Fruit fly (Drosophila melanogaster) whole organism, embryonic: ENCODE measurements around the gene mei-218.
A peak's percentile ranks its signal among the peaks of the same experiment; 100 is the strongest.

Source experiments
- ATbp ChIP-seq: fragments of 200-800 bp; sonication (Bioruptor generic); optimal IDR thresholded peaks from 2 replicates; lab custom pipeline; 2017; ENCODE audit warnings: missing biosample characterization, mild to moderate bottlenecking, missing genetic modification characterization, missing genetic modification reagents
- Ada2b ChIP-seq: fragments of 200-800 bp; sonication (Bioruptor generic); IDR thresholded peaks from 2 replicates; pipeline ENCODE4 v1.3.6; 2022; ENCODE audit warnings: missing biosample characterization, missing genetic modification characterization
- Aef1 ChIP-seq: fragments of 200-800 bp; sonication (Bioruptor generic); IDR thresholded peaks from 3 replicates; pipeline ENCODE4 v1.3.6; 2022; ENCODE audit warnings: missing biosample characterization, missing genetic modification characterization
- CG10959 ChIP-seq: fragments of 200-800 bp; sonication (Bioruptor generic); IDR thresholded peaks from 2 replicates; pipeline ENCODE4 v1.3.6; 2022; ENCODE audit warnings: missing biosample characterization, missing genetic modification characterization
- CG11093 ChIP-seq: fragments of 200-800 bp; sonication (Bioruptor generic); IDR thresholded peaks from 3 replicates; pipeline ENCODE4 v1.3.6; 2022; ENCODE audit warnings: missing biosample characterization, missing genetic modification characterization
- CG11695 ChIP-seq: fragments of 200-800 bp; sonication (Bioruptor generic); IDR thresholded peaks from 3 replicates; pipeline ENCODE4 v1.3.6; 2022; ENCODE audit warnings: missing biosample characterization, missing genetic modification characterization
- CG12071 ChIP-seq: fragments of 200-800 bp; sonication (Bioruptor generic); optimal IDR thresholded peaks from 3 replicates; lab custom pipeline; 2018; ENCODE audit warnings: missing biosample characterization, mild to moderate bottlenecking, missing genetic modification characterization
- CG1233 ChIP-seq: fragments of 200-800 bp; sonication (Bioruptor generic); optimal IDR thresholded peaks from 4 replicates; lab custom pipeline; 2018; ENCODE audit warnings: missing biosample characterization, mild to moderate bottlenecking, missing genetic modification characterization
- CG14441 ChIP-seq: fragments of 200-800 bp; sonication (Bioruptor generic); IDR thresholded peaks from 2 replicates; pipeline ENCODE4 v1.3.6; 2022; ENCODE audit warnings: missing biosample characterization, missing genetic modification characterization
- CG17186 ChIP-seq: fragments of 200-800 bp; sonication (Bioruptor generic); optimal IDR thresholded peaks from 3 replicates; lab custom pipeline; 2017; ENCODE audit warnings: missing biosample characterization, missing genetic modification reagents, missing genetic modification characterization
- CG17361 ChIP-seq: fragments of 200-800 bp; sonication (Bioruptor generic); IDR thresholded peaks from 3 replicates; pipeline ENCODE4 v1.3.6; 2022; ENCODE audit warnings: missing biosample characterization, missing genetic modification characterization
- CG17829 ChIP-seq: fragments of 200-800 bp; optimal IDR thresholded peaks from 2 replicates; lab custom pipeline; 2019; ENCODE audit warnings: missing biosample characterization, mild to moderate bottlenecking, missing genetic modification characterization, moderate library complexity
- CG2889 ChIP-seq: fragments of 200-800 bp; sonication (Bioruptor generic); IDR thresholded peaks from 3 replicates; pipeline ENCODE4 v1.3.6; 2022; ENCODE audit warnings: missing biosample characterization, missing genetic modification characterization
- CG31365 ChIP-seq: fragments of 200-800 bp; sonication (Bioruptor generic); optimal IDR thresholded peaks from 2 replicates; lab custom pipeline; 2018; ENCODE audit warnings: missing biosample characterization, mild to moderate bottlenecking, missing genetic modification characterization
- CG33213 ChIP-seq: fragments of 200-800 bp; sonication (Bioruptor generic); optimal IDR thresholded peaks from 3 replicates; lab custom pipeline; 2016; ENCODE audit warnings: missing biosample characterization, missing genetic modification characterization
- CG42726 ChIP-seq: fragments of 200-800 bp; sonication (Bioruptor generic); IDR thresholded peaks from 2 replicates; pipeline ENCODE4 v1.3.6; 2022; ENCODE audit warnings: missing biosample characterization, missing genetic modification characterization; ENCODE audit not compliant: partially characterized antibody
- CG4360 ChIP-seq: fragments of 200-800 bp; sonication (Bioruptor generic); IDR thresholded peaks from 2 replicates; pipeline ENCODE4 v1.3.6; 2022; ENCODE audit warnings: missing biosample characterization, missing genetic modification characterization
- CG4617 ChIP-seq: fragments of 200-800 bp; sonication (Bioruptor generic); optimal IDR thresholded peaks from 3 replicates; lab custom pipeline; 2016; ENCODE audit warnings: missing biosample characterization, missing genetic modification characterization, borderline replicate concordance
- CG5245 ChIP-seq: fragments of 200-800 bp; sonication (Bioruptor generic); optimal IDR thresholded peaks from 3 replicates; lab custom pipeline; 2016; ENCODE audit warnings: missing biosample characterization, missing genetic modification characterization
- CG6689 ChIP-seq: fragments of 200-800 bp; sonication (Bioruptor generic); IDR thresholded peaks from 2 replicates; pipeline ENCODE4 v1.3.6; 2022; ENCODE audit warnings: missing biosample characterization, missing genetic modification characterization
- CG6765 ChIP-seq: fragments of 200-800 bp; sonication (Bioruptor generic); optimal IDR thresholded peaks from 3 replicates; lab custom pipeline; 2017; ENCODE audit warnings: missing biosample characterization, mild to moderate bottlenecking, missing genetic modification characterization
- CG7357 ChIP-seq: fragments of 200-800 bp; sonication (Bioruptor generic); IDR thresholded peaks from 3 replicates; pipeline ENCODE4 v1.3.6; 2022; ENCODE audit warnings: missing biosample characterization, missing genetic modification characterization
- CG7928 ChIP-seq: fragments of 200-800 bp; sonication (Bioruptor generic); optimal IDR thresholded peaks from 2 replicates; lab custom pipeline; 2017; ENCODE audit warnings: missing biosample characterization, mild to moderate bottlenecking, missing genetic modification characterization
- CG7987 ChIP-seq: fragments of 200-800 bp; sonication (Bioruptor generic); optimal IDR thresholded peaks from 2 replicates; lab custom pipeline; 2018; ENCODE audit warnings: missing biosample characterization, mild to moderate bottlenecking, missing genetic modification characterization, moderate library complexity
- CG8281 ChIP-seq: fragments of 200-800 bp; sonication (Bioruptor generic); optimal IDR thresholded peaks from 2 replicates; lab custom pipeline; 2018; ENCODE audit warnings: missing biosample characterization, mild to moderate bottlenecking, missing genetic modification characterization, moderate library complexity
- CG8359 ChIP-seq: fragments of 200-800 bp; sonication (Bioruptor generic); optimal IDR thresholded peaks from 2 replicates; lab custom pipeline; 2017; ENCODE audit warnings: missing biosample characterization, mild to moderate bottlenecking, missing genetic modification characterization, borderline replicate concordance
- CG8388 ChIP-seq: fragments of 200-800 bp; sonication (Bioruptor generic); optimal IDR thresholded peaks from 2 replicates; lab custom pipeline; 2019; ENCODE audit warnings: missing biosample characterization, mild to moderate bottlenecking, missing genetic modification characterization, moderate library complexity
- CG9797 ChIP-seq: fragments of 200-800 bp; sonication (Bioruptor generic); optimal IDR thresholded peaks from 3 replicates; lab custom pipeline; 2018; ENCODE audit warnings: missing biosample characterization, mild to moderate bottlenecking, missing genetic modification characterization
- E2f1 ChIP-seq: fragments of 200-800 bp; sonication (Bioruptor generic); IDR thresholded peaks from 2 replicates; pipeline ENCODE4 v1.3.6; 2022; ENCODE audit warnings: missing biosample characterization, missing genetic modification characterization
- H15 ChIP-seq: fragments of 200-800 bp; sonication (Bioruptor generic); IDR thresholded peaks from 3 replicates; pipeline ENCODE4 v1.3.6; 2022; ENCODE audit warnings: missing biosample characterization, missing genetic modification characterization
- HLH3B ChIP-seq: fragments of 200-800 bp; sonication (Bioruptor generic); IDR thresholded peaks from 2 replicates; pipeline ENCODE4 v1.3.6; 2022; ENCODE audit warnings: missing biosample characterization, missing genetic modification characterization
- Nf-YC ChIP-seq: fragments of 200-800 bp; optimal IDR thresholded peaks from 3 replicates; lab custom pipeline; 2019; ENCODE audit warnings: missing biosample characterization, mild to moderate bottlenecking, missing genetic modification characterization, moderate library complexity
- Optix ChIP-seq: fragments of 200-800 bp; sonication (Bioruptor generic); IDR thresholded peaks from 3 replicates; pipeline ENCODE4 v1.3.6; 2022; ENCODE audit warnings: missing biosample characterization, missing genetic modification characterization
- Sin3A ChIP-seq: fragments of >200 bp; optimal IDR thresholded peaks from 2 replicates; lab custom pipeline; 2018
- al ChIP-seq: fragments of 200-800 bp; sonication (Bioruptor generic); IDR thresholded peaks from 2 replicates; pipeline ENCODE4 v1.3.6; 2022; ENCODE audit warnings: missing biosample characterization, missing genetic modification characterization
- en ChIP-seq: fragments of 200-800 bp; sonication (Bioruptor generic); optimal IDR thresholded peaks from 2 replicates; lab custom pipeline; 2016; ENCODE audit warnings: missing biosample characterization, missing genetic modification characterization
- esg ChIP-seq: fragments of 200-800 bp; sonication (Bioruptor generic); conservative IDR thresholded peaks from 2 replicates; pipeline ENCODE4 v1.3.6; 2022; ENCODE audit warnings: missing biosample characterization, missing genetic modification characterization
- fd102C ChIP-seq: fragments of 200-800 bp; sonication (Bioruptor generic); optimal IDR thresholded peaks from 2 replicates; lab custom pipeline; 2018; ENCODE audit warnings: missing biosample characterization, mild to moderate bottlenecking, missing genetic modification characterization, moderate library complexity
- h ChIP-seq: fragments of >200 bp; optimal IDR thresholded peaks from 2 replicates; lab custom pipeline; 2017
- hbn ChIP-seq: fragments of 200-800 bp; sonication (Bioruptor generic); IDR thresholded peaks from 2 replicates; pipeline ENCODE4 v1.3.6; 2022; ENCODE audit warnings: missing biosample characterization, missing genetic modification characterization; ENCODE audit not compliant: partially characterized antibody
- nmo ChIP-seq: fragments of 200-800 bp; sonication (Bioruptor generic); optimal IDR thresholded peaks from 2 replicates; lab custom pipeline; 2018; ENCODE audit warnings: missing biosample characterization, mild to moderate bottlenecking, missing genetic modification characterization, moderate library complexity
- nom ChIP-seq: fragments of 200-800 bp; sonication (Bioruptor generic); optimal IDR thresholded peaks from 2 replicates; lab custom pipeline; 2017; ENCODE audit warnings: missing biosample characterization, missing genetic modification characterization, mild to moderate bottlenecking, moderate library complexity, missing genetic modification reagents
- odd ChIP-seq: fragments of 200-800 bp; sonication (Bioruptor generic); optimal IDR thresholded peaks from 2 replicates; lab custom pipeline; 2017; ENCODE audit warnings: missing biosample characterization, mild to moderate bottlenecking, missing genetic modification characterization
- pfk ChIP-seq: fragments of 200-800 bp; sonication (Bioruptor generic); optimal IDR thresholded peaks from 2 replicates; lab custom pipeline; 2018; ENCODE audit warnings: missing biosample characterization, mild to moderate bottlenecking, missing genetic modification characterization, moderate library complexity
- psq ChIP-seq: fragments of 200-800 bp; sonication (Bioruptor generic); optimal IDR thresholded peaks from 2 replicates; lab custom pipeline; 2017; ENCODE audit warnings: missing biosample characterization, missing genetic modification characterization
- pzg ChIP-seq: fragments of 200-800 bp; sonication (Bioruptor generic); optimal IDR thresholded peaks from 3 replicates; lab custom pipeline; 2018; ENCODE audit warnings: missing biosample characterization, mild to moderate bottlenecking, missing genetic modification characterization, moderate library complexity
- sens-2 ChIP-seq: fragments of 200-800 bp; sonication (Bioruptor generic); IDR thresholded peaks from 2 replicates; pipeline ENCODE4 v1.3.6; 2022; ENCODE audit warnings: missing biosample characterization, missing genetic modification characterization
- stc ChIP-seq: fragments of 200-800 bp; sonication (Bioruptor generic); IDR thresholded peaks from 2 replicates; pipeline ENCODE4 v1.3.6; 2022; ENCODE audit warnings: missing biosample characterization, missing genetic modification characterization
- tgo ChIP-seq: fragments of 200-800 bp; sonication (Bioruptor generic); IDR thresholded peaks from 3 replicates; pipeline ENCODE4 v1.3.6; 2022; ENCODE audit warnings: missing biosample characterization, missing genetic modification characterization
- usp ChIP-seq: fragments of >200 bp; optimal IDR thresholded peaks from 2 replicates; lab custom pipeline; 2017; ENCODE audit warnings: missing biosample characterization, missing genetic modification characterization
- yki ChIP-seq: fragments of >200 bp; optimal IDR thresholded peaks from 3 replicates; lab custom pipeline; 2018
- z ChIP-seq: fragments of 200-800 bp; sonication (Bioruptor generic); IDR thresholded peaks from 3 replicates; pipeline ENCODE4 v1.3.6; 2022; ENCODE audit warnings: missing biosample characterization, missing genetic modification characterization

The mei-218 gene

DNA sequence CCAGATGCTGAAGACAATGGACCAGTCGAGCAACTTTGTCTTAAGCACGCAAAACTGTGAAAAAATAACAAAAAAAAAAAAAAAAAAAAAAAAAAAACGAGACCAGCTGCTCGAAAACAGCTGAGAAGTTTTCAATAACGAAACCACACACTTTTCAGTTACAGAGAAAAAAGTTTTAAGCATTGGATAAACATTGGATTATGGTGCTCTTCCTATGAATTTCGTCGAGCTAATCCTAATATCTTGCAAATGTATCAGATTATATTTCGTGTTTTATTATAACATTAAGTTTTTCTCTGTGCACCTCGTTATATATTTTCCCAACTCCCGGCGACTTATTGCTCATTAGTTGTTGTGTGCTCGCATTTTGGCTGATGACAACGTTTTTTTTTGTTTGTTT is 33.8 kb upstream of the mei-218 start (continued):
- TF ChIP-seq hbn (GFP tag; lab: Robert Waterston, UW), result no peak
- no peak for TF ChIP-seq pfk
- no peak for TF ChIP-seq CG7928 (GFP tag; lab: Kevin White, UChicago)
- TF ChIP-seq Ada2b (GFP tag; lab: Robert Waterston, UW), result peak; percentile 68
- TF ChIP-seq CG6765 (GFP tag; lab: Kevin White, UChicago), result no peak
- no peak for TF ChIP-seq psq (GFP tag; lab: Kevin White, UChicago)
- peak; percentile 53 for TF ChIP-seq Nf-YC
- no peak for TF ChIP-seq CG4360 (GFP tag; lab: Robert Waterston, UW)
- no peak for TF ChIP-seq yki
- TF ChIP-seq usp (GFP tag; lab: Kevin White, UChicago), result no peak
- no peak for TF ChIP-seq CG5245 (GFP tag; lab: Kevin White, UChicago)
- TF ChIP-seq odd (GFP tag; lab: Kevin White, UChicago), result peak; percentile 29
- 0 out of 3 replicates have a peak, but pooled peaks have one; percentile 34 for TF ChIP-seq CG7357 (GFP tag; lab: Robert Waterston, UW)
- TF ChIP-seq CG11695, result peak; percentile 72; the same call in 2 of the 3 replicates
- TF ChIP-seq CG17361 (GFP tag; lab: Robert Waterston, UW), result 0 out of 3 replicates have a peak, but pooled peaks have one; percentile 32
- TF ChIP-seq h (lab: Kevin White, UChicago), result no peak
- 0 out of 3 replicates have a peak, but pooled peaks have one; percentile 38 for TF ChIP-seq H15 (GFP tag; lab: Robert Waterston, UW)
- TF ChIP-seq E2f1, result peak; percentile 63
- TF ChIP-seq CG17186 (GFP tag; lab: Kevin White, UChicago), result no peak
- TF ChIP-seq pzg, result no peak
- TF ChIP-seq CG8359 (GFP tag; lab: Kevin White, UChicago), result no peak
- peak; percentile 17 for TF ChIP-seq CG17829 (tag; lab: Kevin White, UChicago)
- no peak for TF ChIP-seq CG7987 (GFP tag; lab: Kevin White, UChicago)
- peak; percentile 68; the same call in 2 of the 3 replicates for TF ChIP-seq tgo (GFP tag; lab: Robert Waterston, UW)
- TF ChIP-seq esg (GFP tag; lab: Robert Waterston, UW), result peak; percentile 68
- TF ChIP-seq stc, result peak; percentile 68
- TF ChIP-seq nom (GFP tag; lab: Kevin White, UChicago), result no peak
- TF ChIP-seq CG42726 (GFP tag; lab: Robert Waterston, UW), result no peak
- TF ChIP-seq en (GFP tag; lab: Kevin White, UChicago), result peak; percentile 37
- TF ChIP-seq CG1233, result peak; percentile 43
- no peak for TF ChIP-seq CG31365 (tag; lab: Kevin White, UChicago)
- no peak for TF ChIP-seq CG4617 (GFP tag; lab: Kevin White, UChicago)
- TF ChIP-seq ATbp, result peak; percentile 16
- TF ChIP-seq CG6689 (GFP tag; lab: Robert Waterston, UW), result peak; percentile 62
- TF ChIP-seq CG12071 (GFP tag; lab: Kevin White, UChicago), result peak; percentile 18
- peak; percentile 43; the same call in 2 of the 3 replicates for TF ChIP-seq Aef1 (GFP tag; lab: Robert Waterston, UW)
- TF ChIP-seq CG8281 (tag; lab: Kevin White, UChicago), result no peak
- TF ChIP-seq CG11093 (GFP tag; lab: Robert Waterston, UW), result no peak
- TF ChIP-seq al (GFP tag; lab: Robert Waterston, UW), result 0 out of 2 replicates have a peak, but pooled peaks have one; percentile 22
- peak; percentile 74 for TF ChIP-seq CG14441 (GFP tag; lab: Robert Waterston, UW)
- TF ChIP-seq CG33213 (GFP tag; lab: Kevin White, UChicago), result peak; percentile 9
- TF ChIP-seq Optix (GFP tag; lab: Robert Waterston, UW), result no peak
- peak; percentile 26 for TF ChIP-seq CG8388
- peak; percentile 51; the same call in 1 of the 2 replicates for TF ChIP-seq HLH3B (GFP tag; lab: Robert Waterston, UW)
- no peak for TF ChIP-seq CG9797 (GFP tag; lab: Kevin White, UChicago)
- no peak for TF ChIP-seq sens-2 (GFP tag; lab: Robert Waterston, UW)
- TF ChIP-seq z (GFP tag; lab: Robert Waterston, UW), result no peak
- TF ChIP-seq Sin3A (lab: Kevin White, UChicago), result no peak
- TF ChIP-seq nmo (GFP tag; lab: Kevin White, UChicago), result peak; percentile 46
- TF ChIP-seq CG2889 (GFP tag; lab: Robert Waterston, UW), result no peak
- no peak for TF ChIP-seq fd102C (GFP tag; lab: Kevin White, UChicago)
- no peak for TF ChIP-seq CG10959 (GFP tag; lab: Robert Waterston, UW)
